In genomic region chrIII:1401497-1401990, ce11 we compare ENCODE assay signal across 5 worm cellular contexts.
TF ChIP-seq lines count a peak whose summit lies in the region.

pals-19 (plus strand) TSS chrIII:1401940.

TF ChIP-seq in whole organism, L1 larva, 84 proteins besides CTCF, POLR2A, EP300 and RAD21:
- peak in 1 of 2 experiments; percentile 9 for TF ChIP-seq lin-35 (GFP tag; optimal IDR thresholded peaks at IDR 0.05; lab: Kevin White, UChicago)
- TF ChIP-seq elt-2 (tag; optimal IDR thresholded peaks at IDR 0.05; lab: Kevin White, UChicago): peak; percentile 78
- TF ChIP-seq nhr-84 (tag; optimal IDR thresholded peaks at IDR 0.05; lab: Kevin White, UChicago): no peak

TF ChIP-seq in whole organism, L2 larva, 48 proteins besides CTCF, POLR2A, EP300 and RAD21:
- TF ChIP-seq ZK546.5 (tag; optimal IDR thresholded peaks at IDR 0.05; lab: Kevin White, UChicago) (no peak), fos-1 (tag; optimal IDR thresholded peaks at IDR 0.05; lab: Kevin White, UChicago) (peak; percentile 82)

TF ChIP-seq in whole organism, L3 larva, 47 proteins besides CTCF, POLR2A, EP300 and RAD21:
- TF ChIP-seq pqm-1 (tag; optimal IDR thresholded peaks at IDR 0.05; lab: Kevin White, UChicago): peak; percentile 67
- TF ChIP-seq nhr-43 (tag; optimal IDR thresholded peaks at IDR 0.05; lab: Kevin White, UChicago; ENCODE audit: poor library complexity, severe bottlenecking): no peak
- peak; percentile 82 for TF ChIP-seq elt-2 (tag; optimal IDR thresholded peaks at IDR 0.05; lab: Kevin White, UChicago)
- TF ChIP-seq nhr-12 (tag; optimal IDR thresholded peaks at IDR 0.05; lab: Kevin White, UChicago): no peak
- no peak for TF ChIP-seq R02D3.7 (tag; optimal IDR thresholded peaks at IDR 0.05; lab: Kevin White, UChicago)
- TF ChIP-seq mml-1 (tag; optimal IDR thresholded peaks at IDR 0.05; lab: Kevin White, UChicago): no peak
- TF ChIP-seq pha-4 (tag; optimal IDR thresholded peaks at IDR 0.05; lab: Kevin White, UChicago): peak; percentile 30
- no peak for TF ChIP-seq nhr-76 (tag; optimal IDR thresholded peaks at IDR 0.05; lab: Kevin White, UChicago)
- TF ChIP-seq mdl-1 (tag; optimal IDR thresholded peaks at IDR 0.05; lab: Kevin White, UChicago): no peak
- no peak for TF ChIP-seq sea-2 (GFP tag; optimal IDR thresholded peaks at IDR 0.05; lab: Kevin White, UChicago)
- TF ChIP-seq nfya-1 (tag; optimal IDR thresholded peaks at IDR 0.05; lab: Kevin White, UChicago; ENCODE audit: insufficient read depth): no peak
TF ChIP-seq in whole organism, L3 larva: peak in this region for 3.

TF ChIP-seq in whole organism, L4 larva, 104 proteins besides CTCF, POLR2A, EP300 and RAD21:
- no peak for TF ChIP-seq aly-2 (tag; optimal IDR thresholded peaks at IDR 0.05; lab: Kevin White, UChicago)
- TF ChIP-seq pqm-1 (tag; optimal IDR thresholded peaks at IDR 0.05; lab: Kevin White, UChicago): peak; percentile 97
- TF ChIP-seq zag-1 (tag; optimal IDR thresholded peaks at IDR 0.05; lab: Kevin White, UChicago): no peak
- no peak for TF ChIP-seq fkh-10 (GFP tag; optimal IDR thresholded peaks at IDR 0.05; lab: Kevin White, UChicago)
- peak; percentile 17 for TF ChIP-seq hlh-11 (tag; optimal IDR thresholded peaks at IDR 0.05; lab: Kevin White, UChicago)
- TF ChIP-seq egl-27 (tag; optimal IDR thresholded peaks at IDR 0.05; lab: Kevin White, UChicago): no peak
- TF ChIP-seq mep-1 (tag; optimal IDR thresholded peaks at IDR 0.05; lab: Kevin White, UChicago): peak; percentile 15
- TF ChIP-seq daf-16 (GFP tag; optimal IDR thresholded peaks at IDR 0.05; lab: Kevin White, UChicago): no peak
- TF ChIP-seq daf-16 (tag; optimal IDR thresholded peaks at IDR 0.05; lab: Kevin White, UChicago): peak; percentile 54
- peak in 1 of 2 experiments; percentile 34 for TF ChIP-seq mdl-1 (tag; optimal IDR thresholded peaks at IDR 0.05; lab: Kevin White, UChicago)
- TF ChIP-seq sdz-12 (GFP tag; optimal IDR thresholded peaks at IDR 0.05; lab: Kevin White, UChicago): no peak
- TF ChIP-seq lim-7 (GFP tag; IDR thresholded peaks at IDR 0.05; lab: Robert Waterston, UW): no peak
- TF ChIP-seq gei-8 (GFP tag; optimal IDR thresholded peaks at IDR 0.05; lab: Kevin White, UChicago): no peak
- no peak for TF ChIP-seq nhr-42 (GFP tag; IDR thresholded peaks at IDR 0.05; lab: Robert Waterston, UW)
- TF ChIP-seq spr-3 (GFP tag; optimal IDR thresholded peaks at IDR 0.05; lab: Kevin White, UChicago): no peak
- no peak for TF ChIP-seq F49E8.2 (tag; optimal IDR thresholded peaks at IDR 0.05; lab: Kevin White, UChicago; ENCODE audit: borderline replicate concordance)
- peak; percentile 30 for TF ChIP-seq dve-1 (tag; optimal IDR thresholded peaks at IDR 0.05; lab: Kevin White, UChicago; ENCODE audit: insufficient read depth)
- TF ChIP-seq nhr-77 (tag; optimal IDR thresholded peaks at IDR 0.05; lab: Kevin White, UChicago): peak; percentile 58
- TF ChIP-seq hlh-30 (tag; optimal IDR thresholded peaks at IDR 0.05; lab: Kevin White, UChicago; ENCODE audit: insufficient read depth): peak; percentile 14
- TF ChIP-seq duxl-1 (tag; optimal IDR thresholded peaks at IDR 0.05; lab: Kevin White, UChicago; ENCODE audit: poor library complexity): no peak
- TF ChIP-seq madf-9 (GFP tag; conservative IDR thresholded peaks at IDR 0.05; lab: Robert Waterston, UW): no peak
- no peak for TF ChIP-seq nhr-10 (tag; optimal IDR thresholded peaks at IDR 0.05; lab: Kevin White, UChicago)
- TF ChIP-seq php-3 (GFP tag; IDR thresholded peaks at IDR 0.05; lab: Robert Waterston, UW): 0 out of 2 replicates have a peak, but pooled peaks have one; percentile 26
- peak; percentile 47; the same call in 1 of the 2 replicates for TF ChIP-seq dmd-6 (GFP tag; IDR thresholded peaks at IDR 0.05; lab: Robert Waterston, UW)
- TF ChIP-seq nhr-28 (tag; optimal IDR thresholded peaks at IDR 0.05; lab: Kevin White, UChicago): peak; percentile 85

TF ChIP-seq in whole organism, young adult, 124 proteins besides CTCF, POLR2A, EP300 and RAD21:
- TF ChIP-seq let-607 (tag; optimal IDR thresholded peaks at IDR 0.05; lab: Kevin White, UChicago) (no peak), nhr-80 (tag; optimal IDR thresholded peaks at IDR 0.05; lab: Kevin White, UChicago) (peak; percentile 69)
TF ChIP-seq in whole organism, young adult: peak in this region for 1.
